Worm (Caenorhabditis elegans): ENCODE measurements around the gene srh-8.

ce11 chrV:3974361-3974760, 31.0 kb upstream of the srh-8 start, which contains the start of gene str-82:
- TF ChIP-seq ztf-11 (tag; optimal IDR thresholded peaks at IDR 0.05) (no peak), nhr-2 (tag; optimal IDR thresholded peaks at IDR 0.05) (no peak), pha-4 (tag; optimal IDR thresholded peaks at IDR 0.05) (no peak), unc-39 (tag; optimal IDR thresholded peaks at IDR 0.05) (no peak), mep-1 (tag; optimal IDR thresholded peaks at IDR 0.05) (no peak), unc-120 (tag; optimal IDR thresholded peaks at IDR 0.05; ENCODE audit: poor library complexity, severe bottlenecking) (no peak), nhr-12 (tag; optimal IDR thresholded peaks at IDR 0.05) (no peak), unc-62 (GFP tag; optimal IDR thresholded peaks at IDR 0.05) (no peak), lsy-2 (tag; optimal IDR thresholded peaks at IDR 0.05) (no peak), nhr-28 (tag; optimal IDR thresholded peaks at IDR 0.05) (no peak)
